Fruit fly (Drosophila melanogaster) whole organism, embryonic: ENCODE measurements around the gene CG15196.

Experiments used
- ATbp ChIP-seq: fragments of 200-800 bp; sonication (Bioruptor generic); optimal IDR thresholded peaks from 2 replicates; lab custom pipeline; 2017; ENCODE audit warnings: missing biosample characterization, mild to moderate bottlenecking, missing genetic modification characterization, missing genetic modification reagents
- Asciz ChIP-seq: fragments of 200-800 bp; sonication (Bioruptor generic); optimal IDR thresholded peaks from 2 replicates; lab custom pipeline; 2017; ENCODE audit warnings: missing biosample characterization, mild to moderate bottlenecking, missing genetic modification characterization, missing genetic modification reagents
- CG10565 ChIP-seq: fragments of 200-800 bp; sonication (Bioruptor generic); optimal IDR thresholded peaks from 3 replicates; lab custom pipeline; 2016; ENCODE audit warnings: missing biosample characterization, mild to moderate bottlenecking, missing genetic modification characterization
- CG11093 ChIP-seq: fragments of 200-800 bp; sonication (Bioruptor generic); IDR thresholded peaks from 3 replicates; pipeline ENCODE4 v1.3.6; 2022; ENCODE audit warnings: missing biosample characterization, missing genetic modification characterization
- CG11456 ChIP-seq: fragments of 200-800 bp; sonication (Bioruptor generic); IDR thresholded peaks from 3 replicates; pipeline ENCODE4 v1.3.6; 2022; ENCODE audit warnings: missing biosample characterization, missing genetic modification characterization
- CG11504 ChIP-seq: fragments of 200-800 bp; sonication (Bioruptor generic); optimal IDR thresholded peaks from 3 replicates; lab custom pipeline; 2019; ENCODE audit warnings: missing biosample characterization, mild to moderate bottlenecking, missing genetic modification characterization, moderate library complexity
- CG12236 ChIP-seq: fragments of 200-800 bp; sonication (Bioruptor generic); optimal IDR thresholded peaks from 2 replicates; lab custom pipeline; 2016; ENCODE audit warnings: missing biosample characterization, missing genetic modification characterization
- CG13123 ChIP-seq: fragments of 200-800 bp; sonication (Bioruptor generic); optimal IDR thresholded peaks from 2 replicates; lab custom pipeline; 2016; ENCODE audit warnings: missing biosample characterization, missing genetic modification characterization
- CG1647 ChIP-seq: fragments of 200-800 bp; sonication (Bioruptor generic); optimal IDR thresholded peaks from 3 replicates; lab custom pipeline; 2016; ENCODE audit warnings: missing biosample characterization, missing genetic modification characterization
- CG16813 ChIP-seq: fragments of 200-800 bp; sonication (Bioruptor generic); IDR thresholded peaks from 3 replicates; pipeline ENCODE4 v1.3.6; 2022; ENCODE audit warnings: missing biosample characterization, missing genetic modification characterization; ENCODE audit not compliant: partially characterized antibody
- CG17186 ChIP-seq: fragments of 200-800 bp; sonication (Bioruptor generic); optimal IDR thresholded peaks from 3 replicates; lab custom pipeline; 2017; ENCODE audit warnings: missing biosample characterization, missing genetic modification reagents, missing genetic modification characterization
- CG17912 ChIP-seq: fragments of 200-800 bp; sonication (Bioruptor generic); optimal IDR thresholded peaks from 2 replicates; lab custom pipeline; 2018; ENCODE audit warnings: missing biosample characterization, mild to moderate bottlenecking, missing genetic modification characterization
- CG1792 ChIP-seq: fragments of 200-800 bp; sonication (Bioruptor generic); optimal IDR thresholded peaks from 2 replicates; lab custom pipeline; 2016; ENCODE audit warnings: missing biosample characterization, missing genetic modification characterization
- CG18619 ChIP-seq: fragments of 200-800 bp; sonication (Bioruptor generic); optimal IDR thresholded peaks from 3 replicates; lab custom pipeline; 2017; ENCODE audit warnings: missing biosample characterization, mild to moderate bottlenecking, missing genetic modification characterization
- CG2120 ChIP-seq: fragments of 200-800 bp; sonication (Bioruptor generic); optimal IDR thresholded peaks from 3 replicates; lab custom pipeline; 2016; ENCODE audit warnings: missing biosample characterization, missing genetic modification characterization
- CG32767 ChIP-seq: fragments of 200-800 bp; sonication (Bioruptor generic); IDR thresholded peaks from 2 replicates; pipeline ENCODE4 v1.3.6; 2022; ENCODE audit warnings: missing biosample characterization, missing genetic modification characterization
- CG34224 ChIP-seq: fragments of 200-800 bp; sonication (Bioruptor generic); IDR thresholded peaks from 3 replicates; pipeline ENCODE4 v1.3.6; 2022; ENCODE audit warnings: missing biosample characterization, missing genetic modification characterization; ENCODE audit not compliant: partially characterized antibody
- CG6854 ChIP-seq: fragments of 200-800 bp; sonication (Bioruptor generic); optimal IDR thresholded peaks from 3 replicates; lab custom pipeline; 2017; ENCODE audit warnings: missing biosample characterization, mild to moderate bottlenecking, missing genetic modification characterization
- CG7928 ChIP-seq: fragments of 200-800 bp; sonication (Bioruptor generic); optimal IDR thresholded peaks from 2 replicates; lab custom pipeline; 2017; ENCODE audit warnings: missing biosample characterization, mild to moderate bottlenecking, missing genetic modification characterization
- CG8089 ChIP-seq: fragments of 200-800 bp; sonication (Bioruptor generic); optimal IDR thresholded peaks from 3 replicates; lab custom pipeline; 2016; ENCODE audit warnings: missing biosample characterization, missing genetic modification characterization
- CG8765 ChIP-seq: fragments of 200-800 bp; sonication (Bioruptor generic); IDR thresholded peaks from 2 replicates; pipeline ENCODE4 v1.3.6; 2022; ENCODE audit warnings: missing biosample characterization, missing genetic modification characterization
- Dbx ChIP-seq: fragments of 200-800 bp; sonication (Bioruptor generic); IDR thresholded peaks from 3 replicates; pipeline ENCODE4 v1.3.6; 2022; ENCODE audit warnings: missing biosample characterization, missing genetic modification characterization
- Doc3 ChIP-seq: fragments of 200-800 bp; sonication (Bioruptor generic); IDR thresholded peaks from 3 replicates; pipeline ENCODE4 v1.3.6; 2022; ENCODE audit warnings: missing biosample characterization, missing genetic modification characterization; ENCODE audit not compliant: partially characterized antibody
- HLH54F ChIP-seq: fragments of 200-800 bp; sonication (Bioruptor generic); optimal IDR thresholded peaks from 3 replicates; lab custom pipeline; 2016; ENCODE audit warnings: missing biosample characterization, missing genetic modification characterization
- MESR4 ChIP-seq: fragments of 200-800 bp; sonication (Bioruptor generic); optimal IDR thresholded peaks from 2 replicates; lab custom pipeline; 2018; ENCODE audit warnings: missing biosample characterization, mild to moderate bottlenecking, missing genetic modification characterization, moderate library complexity
- Meics ChIP-seq: fragments of 200-800 bp; sonication (Bioruptor generic); optimal IDR thresholded peaks from 2 replicates; lab custom pipeline; 2017; ENCODE audit warnings: missing biosample characterization, mild to moderate bottlenecking, missing genetic modification characterization
- Mes4 ChIP-seq: fragments of 200-800 bp; sonication (Bioruptor generic); optimal IDR thresholded peaks from 2 replicates; lab custom pipeline; 2016; ENCODE audit warnings: missing biosample characterization, missing genetic modification characterization
- Ravus ChIP-seq: fragments of 200-800 bp; sonication (Bioruptor generic); IDR thresholded peaks from 2 replicates; pipeline ENCODE4 v1.3.6; 2022; ENCODE audit warnings: missing biosample characterization, missing genetic modification characterization
- ara ChIP-seq: fragments of 200-800 bp; sonication (Bioruptor generic); IDR thresholded peaks from 2 replicates; pipeline ENCODE4 v1.3.6; 2022; ENCODE audit warnings: missing biosample characterization, missing genetic modification characterization
- caup ChIP-seq: fragments of 200-800 bp; sonication (Bioruptor generic); optimal IDR thresholded peaks from 3 replicates; lab custom pipeline; 2017; ENCODE audit warnings: missing biosample characterization, mild to moderate bottlenecking, missing genetic modification characterization, moderate library complexity; ENCODE audit not compliant: severe bottlenecking
- chif ChIP-seq, 2 experiments: fragments of 200-800 bp; sonication (Bioruptor generic); optimal IDR thresholded peaks; 3 replicates each; lab custom pipeline; 2016; ENCODE audit warnings: missing biosample characterization in 2 of 2, missing genetic modification characterization in 2 of 2
- croc ChIP-seq: fragments of 200-800 bp; sonication (Bioruptor generic); conservative IDR thresholded peaks from 3 replicates; pipeline ENCODE4 v1.3.6; 2022; ENCODE audit warnings: missing biosample characterization, missing genetic modification characterization
- emc ChIP-seq: fragments of 200-800 bp; sonication (Bioruptor generic); optimal IDR thresholded peaks from 2 replicates; lab custom pipeline; 2016; ENCODE audit warnings: missing biosample characterization, missing genetic modification characterization
- ems ChIP-seq: fragments of 200-800 bp; sonication (Bioruptor generic); optimal IDR thresholded peaks from 3 replicates; lab custom pipeline; 2016; ENCODE audit warnings: missing biosample characterization, missing genetic modification characterization
- h ChIP-seq: fragments of >200 bp; optimal IDR thresholded peaks from 2 replicates; lab custom pipeline; 2017
- ham ChIP-seq: fragments of 200-800 bp; sonication (Bioruptor generic); IDR thresholded peaks from 2 replicates; pipeline ENCODE4 v1.3.6; 2022; ENCODE audit warnings: missing biosample characterization, missing genetic modification characterization
- hb ChIP-seq: fragments of 200-800 bp; sonication (Bioruptor generic); IDR thresholded peaks from 3 replicates; pipeline ENCODE4 v1.3.6; 2022; ENCODE audit warnings: missing biosample characterization, missing genetic modification characterization; ENCODE audit not compliant: partially characterized antibody
- jigr1 ChIP-seq: fragments of 200-800 bp; sonication (Bioruptor generic); IDR thresholded peaks from 3 replicates; pipeline ENCODE4 v1.3.6; 2022; ENCODE audit warnings: missing biosample characterization, missing genetic modification characterization
- ken ChIP-seq: fragments of 200-800 bp; sonication (Bioruptor generic); IDR thresholded peaks from 3 replicates; pipeline ENCODE4 v1.3.6; 2022; ENCODE audit warnings: missing biosample characterization, missing genetic modification characterization
- nom ChIP-seq: fragments of 200-800 bp; sonication (Bioruptor generic); optimal IDR thresholded peaks from 2 replicates; lab custom pipeline; 2017; ENCODE audit warnings: missing biosample characterization, missing genetic modification characterization, mild to moderate bottlenecking, moderate library complexity, missing genetic modification reagents
- otp ChIP-seq: fragments of 200-800 bp; sonication (Bioruptor generic); IDR thresholded peaks from 3 replicates; pipeline ENCODE4, ENCODE4 v1.3.6; 2022; ENCODE audit warnings: missing biosample characterization, missing genetic modification characterization
- pnt ChIP-seq: fragments of 200-800 bp; sonication (Bioruptor generic); optimal IDR thresholded peaks from 3 replicates; lab custom pipeline; 2016; ENCODE audit warnings: missing biosample characterization, missing genetic modification characterization
- prd ChIP-seq, 3 experiments: fragments of >200 bp in 2 of 3; fragments of 200-800 bp in 1 of 3; sonication (Bioruptor generic) in 1 of 3; optimal IDR thresholded peaks in 2 of 3; IDR thresholded peaks in 1 of 3; 2 replicates in 2 of 3; 3 replicates in 1 of 3; pipeline versions ENCODE4 v1.3.6 to Lab custom; 2017 to 2022; ENCODE audit warnings: missing biosample characterization in 1 of 3, missing genetic modification characterization in 1 of 3
- pzg ChIP-seq: fragments of 200-800 bp; sonication (Bioruptor generic); optimal IDR thresholded peaks from 3 replicates; lab custom pipeline; 2018; ENCODE audit warnings: missing biosample characterization, mild to moderate bottlenecking, missing genetic modification characterization, moderate library complexity
- sens-2 ChIP-seq: fragments of 200-800 bp; sonication (Bioruptor generic); IDR thresholded peaks from 2 replicates; pipeline ENCODE4 v1.3.6; 2022; ENCODE audit warnings: missing biosample characterization, missing genetic modification characterization
- sim ChIP-seq: fragments of 200-800 bp; sonication (Bioruptor generic); IDR thresholded peaks from 2 replicates; pipeline ENCODE4 v1.3.6; 2022; ENCODE audit warnings: missing biosample characterization, missing genetic modification characterization
- sima ChIP-seq: fragments of 200-800 bp; sonication (Bioruptor generic); optimal IDR thresholded peaks from 2 replicates; lab custom pipeline; 2016; ENCODE audit warnings: missing biosample characterization, missing genetic modification characterization
- unc-4 ChIP-seq: fragments of 200-800 bp; sonication (Bioruptor generic); IDR thresholded peaks from 2 replicates; pipeline ENCODE4 v1.3.6; 2022; ENCODE audit warnings: missing biosample characterization, missing genetic modification characterization; ENCODE audit not compliant: partially characterized antibody
- zf30C ChIP-seq: fragments of 200-800 bp; sonication (Bioruptor generic); optimal IDR thresholded peaks from 3 replicates; lab custom pipeline; 2018; ENCODE audit warnings: missing biosample characterization, mild to moderate bottlenecking, missing genetic modification characterization

Gene CG15196

DNA sequence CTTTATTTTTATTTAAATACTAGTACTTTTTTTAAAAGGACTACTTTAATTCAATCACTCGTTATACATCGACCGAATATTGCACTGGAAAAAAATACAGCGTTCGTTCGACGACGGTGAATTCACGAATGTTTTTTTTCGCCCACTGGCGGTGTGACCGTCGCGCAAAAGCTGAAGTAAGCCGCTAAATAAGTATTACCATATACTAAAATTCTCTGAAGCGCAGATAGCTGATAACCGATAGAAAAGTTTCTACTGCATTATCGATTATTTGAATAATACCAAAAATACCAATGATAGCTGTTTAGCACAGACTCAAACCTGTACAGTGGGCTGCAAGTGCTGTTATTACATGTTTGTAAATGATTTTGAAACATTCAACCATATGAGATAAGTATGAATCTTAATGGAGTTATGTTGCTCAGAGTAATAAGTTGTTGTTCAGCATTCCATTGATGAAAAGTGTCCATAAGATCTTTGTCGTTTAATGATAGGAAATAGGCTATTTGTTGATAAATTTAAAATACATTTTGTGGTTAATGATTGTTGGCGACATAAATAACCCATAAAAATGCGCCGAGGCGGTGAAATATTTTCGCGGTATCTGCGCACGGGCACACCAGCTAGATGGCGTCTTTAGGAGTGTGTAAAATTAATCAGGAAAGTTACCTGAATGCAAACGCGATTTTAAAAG lies 44.6 kb downstream of the CG15196 start, which contains the start of the genes Evi5 and HP5:
Gene Evi5, minus strand, starts transcription at position 198 of the 694 bp plus-strand sequence.
Gene HP5, plus strand, starts transcription at position 598 of the 694 bp plus-strand sequence.
- TF ChIP-seq prd (optimal IDR thresholded peaks at IDR 0.05; lab: Kevin White, UChicago): no peak
- TF ChIP-seq prd (GFP tag; IDR thresholded peaks at IDR 0.05; lab: Robert Waterston, UW): peak; percentile 80
- TF ChIP-seq CG10565 (GFP tag; lab: Kevin White, UChicago): no peak
- TF ChIP-seq hb (GFP tag; lab: Robert Waterston, UW): no peak
- peak; percentile 56; the same call in 2 of the 3 replicates for TF ChIP-seq CG16813
- TF ChIP-seq CG13123 (GFP tag; lab: Kevin White, UChicago): no peak
- no peak; the same call in 2 of the 3 replicates for TF ChIP-seq Dbx (GFP tag; lab: Robert Waterston, UW)
- no peak for TF ChIP-seq Asciz
- peak; percentile 37 for TF ChIP-seq CG18619 (GFP tag; lab: Kevin White, UChicago)
- TF ChIP-seq CG6854 (GFP tag; lab: Kevin White, UChicago): peak; percentile 43
- TF ChIP-seq chif (GFP tag; optimal IDR thresholded peaks at IDR 0.05; lab: Kevin White, UChicago): peak in 1 of 2 experiments; percentile 49
- 0 out of 3 replicates have a peak, but pooled peaks have one; percentile 23 for TF ChIP-seq jigr1 (GFP tag; lab: Robert Waterston, UW)
- no peak for TF ChIP-seq sens-2 (GFP tag; lab: Robert Waterston, UW)
- TF ChIP-seq CG1647 (GFP tag; lab: Kevin White, UChicago): no peak
- peak; percentile 21 for TF ChIP-seq CG7928 (GFP tag; lab: Kevin White, UChicago)
- no peak for TF ChIP-seq sim (GFP tag; lab: Robert Waterston, UW)
- TF ChIP-seq croc (GFP tag; lab: Robert Waterston, UW): no peak
- TF ChIP-seq pzg (GFP tag; lab: Kevin White, UChicago): peak; percentile 81
- TF ChIP-seq CG17912 (GFP tag; lab: Kevin White, UChicago): no peak
- TF ChIP-seq zf30C (GFP tag; lab: Kevin White, UChicago): peak; percentile 81
- peak; percentile 63 for TF ChIP-seq MESR4 (GFP tag; lab: Kevin White, UChicago)
- TF ChIP-seq Meics (GFP tag; lab: Kevin White, UChicago): peak; percentile 28
- TF ChIP-seq pnt (GFP tag; lab: Kevin White, UChicago): peak; percentile 31
- TF ChIP-seq otp (GFP tag; lab: Robert Waterston, UW): 0 out of 3 replicates have a peak, but pooled peaks have one; percentile 22
- peak; percentile 77; the same call in 2 of the 3 replicates for TF ChIP-seq CG11456 (GFP tag; lab: Robert Waterston, UW)
- peak; percentile 48 for TF ChIP-seq CG1792 (GFP tag; lab: Kevin White, UChicago)
- TF ChIP-seq CG34224 (GFP tag; lab: Robert Waterston, UW): peak; percentile 16; the same call in 1 of the 3 replicates
- no peak; the same call in 2 of the 3 replicates for TF ChIP-seq CG11093 (GFP tag; lab: Robert Waterston, UW)
- TF ChIP-seq HLH54F (GFP tag; lab: Kevin White, UChicago): peak; percentile 56
- TF ChIP-seq caup (GFP tag; lab: Kevin White, UChicago): no peak
- no peak for TF ChIP-seq emc
- TF ChIP-seq ham: no peak
- no peak for TF ChIP-seq ara
- TF ChIP-seq CG32767: no peak
- TF ChIP-seq Ravus (GFP tag; lab: Robert Waterston, UW): no peak
- peak; percentile 71; the same call in 2 of the 3 replicates for TF ChIP-seq ken (GFP tag; lab: Robert Waterston, UW)
- TF ChIP-seq CG11504: peak; percentile 63
- peak; percentile 31 for TF ChIP-seq CG8765 (GFP tag; lab: Robert Waterston, UW)
- peak; percentile 9 for TF ChIP-seq CG8089
- TF ChIP-seq CG2120 (GFP tag; lab: Kevin White, UChicago): peak; percentile 66
- TF ChIP-seq ATbp (GFP tag; lab: Kevin White, UChicago): no peak
- TF ChIP-seq unc-4 (GFP tag; lab: Robert Waterston, UW): peak; percentile 35; the same call in 1 of the 2 replicates
- TF ChIP-seq nom (GFP tag; lab: Kevin White, UChicago): peak; percentile 60
- no peak for TF ChIP-seq Doc3
- TF ChIP-seq CG12236 (GFP tag; lab: Kevin White, UChicago): no peak
- no peak for TF ChIP-seq sima (GFP tag; lab: Kevin White, UChicago)
- TF ChIP-seq ems: no peak
- peak; percentile 43 for TF ChIP-seq CG17186
- no peak for TF ChIP-seq Mes4
- no peak for TF ChIP-seq h (lab: Kevin White, UChicago)
